Worm (Caenorhabditis elegans) whole organism, L4 larva: ENCODE data around the gene nid-1.

Experiments used
- Y105C5A.15 ChIP-seq: fragments of 200-800 bp; sonication (Bioruptor generic); IDR thresholded peaks from 2 replicates; pipeline ENCODE4 v1.3.6; 2022; ENCODE audit warnings: missing genetic modification characterization, missing compliant biosample characterization
- ceh-20 ChIP-seq: fragments of 200-800 bp; sonication (Bioruptor generic); IDR thresholded peaks from 2 replicates; pipeline ENCODE4 v1.3.6; 2022; ENCODE audit warnings: missing genetic modification reagents, missing genetic modification characterization, missing compliant biosample characterization
- ceh-28 ChIP-seq: fragments of 150-350 bp; optimal IDR thresholded peaks from 2 replicates; lab custom pipeline; 2014; ENCODE audit warnings: missing biosample characterization, missing genetic modification reagents, missing genetic modification characterization
- ceh-44 ChIP-seq: fragments of 200-800 bp; sonication (Bioruptor generic); IDR thresholded peaks from 2 replicates; pipeline ENCODE4 v1.3.6; 2022; ENCODE audit warnings: missing genetic modification reagents, missing genetic modification characterization, missing compliant biosample characterization
- ceh-82 ChIP-seq: sonication (generic microtip); optimal IDR thresholded peaks from 2 replicates; lab custom pipeline; 2017; ENCODE audit warnings: missing biosample characterization, missing genetic modification characterization
- cey-2 ChIP-seq: sonication (generic microtip); optimal IDR thresholded peaks from 3 replicates; lab custom pipeline; 2017; ENCODE audit warnings: missing genetic modification characterization, mild to moderate bottlenecking, missing compliant biosample characterization, antibody characterized with exemption, borderline replicate concordance; ENCODE audit not compliant: insufficient read depth
- daf-16 ChIP-seq, 3 experiments: sonication (generic microtip); optimal IDR thresholded peaks; 2 replicates each; lab custom pipeline; 2016 to 2017; ENCODE audit warnings: missing genetic modification characterization in 3 of 3, missing genetic modification reagents in 3 of 3, mild to moderate bottlenecking in 2 of 3, missing compliant biosample characterization in 2 of 3, missing biosample characterization in 1 of 3, moderate library complexity in 1 of 3
- daf-19 ChIP-seq: fragments of 200-800 bp; sonication (Bioruptor generic); conservative IDR thresholded peaks from 2 replicates; pipeline ENCODE4 v1.3.6; 2022; ENCODE audit warnings: missing genetic modification characterization, missing compliant biosample characterization
- dmd-6 ChIP-seq: fragments of 200-800 bp; sonication (Bioruptor generic); IDR thresholded peaks from 2 replicates; pipeline ENCODE4 v1.3.6; 2022; ENCODE audit warnings: missing genetic modification reagents, missing genetic modification characterization, missing compliant biosample characterization
- duxl-1 ChIP-seq: sonication (generic microtip); optimal IDR thresholded peaks from 2 replicates; lab custom pipeline; 2016; ENCODE audit warnings: mild to moderate bottlenecking, missing genetic modification characterization, moderate library complexity, missing compliant biosample characterization; ENCODE audit not compliant: poor library complexity
- dve-1 ChIP-seq: sonication (generic microtip); optimal IDR thresholded peaks from 2 replicates; lab custom pipeline; 2017; ENCODE audit warnings: antibody characterized with exemption, mild to moderate bottlenecking, missing genetic modification characterization, missing compliant biosample characterization; ENCODE audit not compliant: insufficient read depth
- hlh-11 ChIP-seq: fragments of 200-800 bp; sonication (Bioruptor generic); optimal IDR thresholded peaks from 2 replicates; lab custom pipeline; 2018; ENCODE audit warnings: mild to moderate bottlenecking, missing genetic modification characterization, missing compliant biosample characterization
- hlh-30 ChIP-seq: sonication (generic microtip); optimal IDR thresholded peaks from 2 replicates; lab custom pipeline; 2017; ENCODE audit warnings: antibody characterized with exemption, mild to moderate bottlenecking, missing genetic modification characterization, missing compliant biosample characterization; ENCODE audit not compliant: insufficient read depth
- jun-1 ChIP-seq: fragments of 150-350 bp; optimal IDR thresholded peaks from 2 replicates; lab custom pipeline; 2014; ENCODE audit warnings: missing biosample characterization, missing genetic modification reagents, missing genetic modification characterization
- lin-13 ChIP-seq: fragments of 150-350 bp; optimal IDR thresholded peaks from 2 replicates; lab custom pipeline; 2014; ENCODE audit warnings: missing biosample characterization, missing genetic modification reagents, missing genetic modification characterization
- lin-29 ChIP-seq: fragments of 200-800 bp; sonication (Bioruptor generic); IDR thresholded peaks from 2 replicates; pipeline ENCODE4 v1.3.6; 2022; ENCODE audit warnings: missing genetic modification reagents, missing genetic modification characterization, missing compliant biosample characterization
- lir-3 ChIP-seq: sonication (generic microtip); optimal IDR thresholded peaks from 2 replicates; lab custom pipeline; 2016; ENCODE audit warnings: mild to moderate bottlenecking, missing genetic modification characterization, missing compliant biosample characterization
- mes-2 ChIP-seq: sonication (generic microtip); optimal IDR thresholded peaks from 2 replicates; lab custom pipeline; 2016; ENCODE audit warnings: missing genotype, mild to moderate bottlenecking, missing genetic modification characterization, missing compliant biosample characterization; ENCODE audit not compliant: poor library complexity, severe bottlenecking
- nhr-102 ChIP-seq: sonication (generic microtip); optimal IDR thresholded peaks from 2 replicates; lab custom pipeline; 2016; ENCODE audit warnings: mild to moderate bottlenecking, missing genetic modification characterization, moderate library complexity, missing compliant biosample characterization
- nhr-28 ChIP-seq: fragments of 150-350 bp; optimal IDR thresholded peaks from 2 replicates; lab custom pipeline; 2014; ENCODE audit warnings: missing biosample characterization, missing genetic modification characterization
- nhr-41 ChIP-seq: fragments of 200-800 bp; sonication (Bioruptor generic); IDR thresholded peaks from 2 replicates; pipeline ENCODE4 v1.3.6; 2022; ENCODE audit warnings: missing genetic modification reagents, missing genetic modification characterization, missing compliant biosample characterization
- nhr-6 ChIP-seq: fragments of 150-350 bp; optimal IDR thresholded peaks from 2 replicates; lab custom pipeline; 2014; ENCODE audit warnings: missing biosample characterization, missing genetic modification characterization
- nhr-77 ChIP-seq: fragments of 150-350 bp; optimal IDR thresholded peaks from 2 replicates; lab custom pipeline; 2014; ENCODE audit warnings: missing biosample characterization, missing genetic modification characterization
- php-3 ChIP-seq: fragments of 200-800 bp; sonication (Bioruptor generic); IDR thresholded peaks from 2 replicates; pipeline ENCODE4 v1.3.6; 2022; ENCODE audit warnings: missing genetic modification reagents, missing genetic modification characterization, missing compliant biosample characterization
- pqm-1 ChIP-seq: sonication (generic microtip); optimal IDR thresholded peaks from 2 replicates; lab custom pipeline; 2017; ENCODE audit warnings: missing biosample characterization, missing genetic modification characterization
- set-16 ChIP-seq: fragments of 200-800 bp; sonication (Bioruptor generic); IDR thresholded peaks from 2 replicates; pipeline ENCODE4 v1.3.6; 2022; ENCODE audit warnings: missing genetic modification reagents, missing genetic modification characterization, missing compliant biosample characterization
- spr-1 ChIP-seq: sonication (generic microtip); optimal IDR thresholded peaks from 2 replicates; lab custom pipeline; 2016; ENCODE audit warnings: mild to moderate bottlenecking, missing genetic modification characterization, missing compliant biosample characterization
- tag-97 ChIP-seq: fragments of 200-800 bp; sonication (Bioruptor generic); IDR thresholded peaks from 2 replicates; pipeline ENCODE4 v1.3.6; 2022; ENCODE audit warnings: missing genetic modification characterization, missing compliant biosample characterization
- unc-39 ChIP-seq: sonication (generic microtip); optimal IDR thresholded peaks from 2 replicates; lab custom pipeline; 2017; ENCODE audit warnings: missing biosample characterization, missing genetic modification characterization
- unc-62 ChIP-seq, 3 experiments: fragments of 150-350 bp in 1 of 3; sonication (generic microtip); optimal IDR thresholded peaks in 2 of 3; peaks in 1 of 3; 1 replicate in 1 of 3; 2 replicates in 2 of 3; lab custom pipeline; 2014 to 2017; ENCODE audit warnings: missing biosample characterization in 3 of 3, missing genetic modification characterization in 3 of 3, missing genetic modification reagents in 3 of 3, missing genotype in 1 of 3
- zip-2 ChIP-seq: fragments of 150-350 bp; optimal IDR thresholded peaks from 2 replicates; lab custom pipeline; 2014; ENCODE audit warnings: missing biosample characterization, missing genetic modification characterization

Gene nid-1

ce11 chrV:12937098-12937497, 27.2 kb downstream of the nid-1 start, which contains the start of gene T16G1.6:
TSS of gene T16G1.6 (minus strand) at chrV:12937174.
- TF ChIP-seq Y105C5A.15 (GFP tag; lab: Robert Waterston, UW) (no peak), hlh-30 (tag; lab: Kevin White, UChicago) (peak; percentile 25), php-3 (peak; percentile 65; the same call in 1 of the 2 replicates), ceh-82 (tag; lab: Kevin White, UChicago) (no peak), nhr-77 (tag; lab: Kevin White, UChicago) (peak; percentile 80), dmd-6 (GFP tag; lab: Robert Waterston, UW) (peak; percentile 86), daf-16 (GFP tag; optimal IDR thresholded peaks at IDR 0.05; lab: Kevin White, UChicago) (no peak), daf-16 (tag; optimal IDR thresholded peaks at IDR 0.05; lab: Kevin White, UChicago) (peak; percentile 38), nhr-41 (GFP tag; lab: Robert Waterston, UW) (no peak), dve-1 (tag; lab: Kevin White, UChicago) (peak; percentile 79), pqm-1 (tag; lab: Kevin White, UChicago) (peak; percentile 88), hlh-11 (tag; lab: Kevin White, UChicago) (peak; percentile 63), nhr-28 (tag; lab: Kevin White, UChicago) (peak; percentile 97), nhr-102 (peak; percentile 71), lin-29 (GFP tag; lab: Robert Waterston, UW) (no peak)
- TF ChIP-seq, all 104 proteins: peak for 10

- 0 out of 2 replicates have a peak, but pooled peaks have one; percentile 23 for TF ChIP-seq dmd-6 (GFP tag; lab: Robert Waterston, UW)
- peak; percentile 40 for TF ChIP-seq pqm-1 (tag; lab: Kevin White, UChicago)
- peak; percentile 88 for TF ChIP-seq zip-2
- TF ChIP-seq nhr-28 (tag; lab: Kevin White, UChicago) = peak; percentile 58
- TF ChIP-seq nhr-77 (tag; lab: Kevin White, UChicago) = peak; percentile 36
- TF ChIP-seq unc-39 (tag; lab: Kevin White, UChicago) = no peak
- no peak for TF ChIP-seq daf-16 (GFP tag; optimal IDR thresholded peaks at IDR 0.05; lab: Kevin White, UChicago)
- peak; percentile 76 for TF ChIP-seq daf-16 (tag; optimal IDR thresholded peaks at IDR 0.05; lab: Kevin White, UChicago)
- TF ChIP-seq nhr-6 (tag; lab: Kevin White, UChicago) = no peak
Observed at ce11 chrV:12939434-12939833, 29.5 kb downstream of the nid-1 start, which contains the start of gene T16G1.5. TSS of gene T16G1.5 (minus strand) at chrV:12939552.

- TF ChIP-seq hlh-30 (tag; lab: Kevin White, UChicago) (peak; percentile 46), duxl-1 (tag; lab: Kevin White, UChicago) (no peak), daf-16 (GFP tag; optimal IDR thresholded peaks at IDR 0.05; lab: Kevin White, UChicago) (no peak), daf-16 (tag; optimal IDR thresholded peaks at IDR 0.05; lab: Kevin White, UChicago) (peak; percentile 51), jun-1 (no peak), daf-19 (GFP tag; lab: Robert Waterston, UW) (no peak), ceh-20 (GFP tag; lab: Robert Waterston, UW) (no peak), nhr-28 (tag; lab: Kevin White, UChicago) (peak; percentile 11)
Observed at ce11 chrV:12941797-12942474, 32.0 kb downstream of the nid-1 start, which contains the start of gene T16G1.4. TSS of gene T16G1.4 (minus strand) at chrV:12941847.

ce11 chrV:12943399-12943798, 33.5 kb downstream of the nid-1 start:
- TF ChIP-seq unc-62 (GFP tag; optimal IDR thresholded peaks at IDR 0.05 in 1 of 2; lab: Kevin White, UChicago) (peak in 1 of 2 experiments; percentile 92), unc-62 (tag; optimal IDR thresholded peaks at IDR 0.05; lab: Kevin White, UChicago) (no peak), lir-3 (no peak)

ce11 chrV:12944229-12944628, 34.3 kb downstream of the nid-1 start, which contains the start of gene T16G1.3:
TSS of gene T16G1.3 (minus strand) at chrV:12944329.
- TF ChIP-seq lir-3 = no peak
- TF ChIP-seq cey-2 (tag; lab: Kevin White, UChicago) = no peak
- TF ChIP-seq ceh-28 = no peak
- no peak for TF ChIP-seq set-16 (GFP tag; lab: Robert Waterston, UW)
- TF ChIP-seq ceh-44 (GFP tag; lab: Robert Waterston, UW) = no peak
- TF ChIP-seq lin-13 (GFP tag; lab: Kevin White, UChicago) = no peak
- no peak for TF ChIP-seq mes-2
- no peak for TF ChIP-seq spr-1 (tag; lab: Kevin White, UChicago)
- TF ChIP-seq tag-97 = no peak
- no peak for TF ChIP-seq php-3
- TF ChIP-seq ceh-20 (GFP tag; lab: Robert Waterston, UW) = no peak
